Worm (Caenorhabditis elegans) whole organism, L4/young adult: ENCODE measurements around the gene cux-7.

Source experiments
- W03F9.2 ChIP-seq: fragments of 150-350 bp; optimal IDR thresholded peaks from 2 replicates; lab custom pipeline; 2014; ENCODE audit warnings: missing biosample characterization, missing genetic modification characterization
- dao-5 ChIP-seq: sonication (generic microtip); optimal IDR thresholded peaks from 2 replicates; lab custom pipeline; 2016; ENCODE audit warnings: missing genotype, missing genetic modification characterization, moderate library complexity, missing compliant biosample characterization

DNA sequence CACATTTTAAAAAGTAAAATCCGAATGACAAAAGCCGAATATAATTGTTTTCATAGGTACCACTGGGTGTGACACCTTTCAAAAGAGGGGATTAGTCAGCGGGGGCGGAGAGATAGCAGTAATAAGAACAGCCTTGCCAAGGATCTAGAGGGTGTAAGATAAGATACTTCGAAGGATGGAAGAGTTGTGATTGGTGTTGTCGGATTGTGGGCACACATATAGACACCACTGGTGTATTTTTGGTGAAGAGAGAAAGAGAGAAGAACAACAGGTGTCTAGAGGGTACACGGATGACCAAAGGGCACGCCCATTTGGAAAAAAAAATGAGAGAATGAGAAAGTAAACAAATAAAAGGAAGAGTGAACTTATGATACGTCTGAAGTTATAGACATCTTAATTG is 24.5 kb upstream of the cux-7 start:
- TF ChIP-seq W03F9.2 (tag; lab: Kevin White, UChicago) (no peak), dao-5 (no peak)
